Fruit fly (Drosophila melanogaster): ENCODE results near the gene Amnionless.
A peak's percentile ranks its signal among the peaks of the same experiment; 100 is the strongest.

The Amnionless gene

dm6 chr2L:294452-295362 lies 5.8 kb upstream of the Amnionless start, which contains the start of the genes U2af38 and Stip1 (continued):
- no peak for TF ChIP-seq CG15479 (GFP tag; optimal IDR thresholded peaks at IDR 0.05)
- TF ChIP-seq Camta (GFP tag; optimal IDR thresholded peaks at IDR 0.05): no peak
- TF ChIP-seq CG8089 (GFP tag; optimal IDR thresholded peaks at IDR 0.05): no peak
- TF ChIP-seq CG4360 (GFP tag; IDR thresholded peaks at IDR 0.05): no peak
- no peak for TF ChIP-seq Xrp1 (GFP tag; IDR thresholded peaks at IDR 0.05)
- TF ChIP-seq Hr78 (GFP tag; optimal IDR thresholded peaks at IDR 0.05): no peak
- TF ChIP-seq ci (GFP tag; IDR thresholded peaks at IDR 0.05): no peak; the same call in 2 of the 3 replicates
- no peak for TF ChIP-seq gro (GFP tag; optimal IDR thresholded peaks at IDR 0.05)
- TF ChIP-seq E2f1 (GFP tag; IDR thresholded peaks at IDR 0.05): no peak
- peak; percentile 6 for TF ChIP-seq Myb (GFP tag; optimal IDR thresholded peaks at IDR 0.05)
- no peak for TF ChIP-seq CG17612 (GFP tag; IDR thresholded peaks at IDR 0.05)
- no peak for TF ChIP-seq Atf3 (GFP tag; optimal IDR thresholded peaks at IDR 0.05)
- TF ChIP-seq vfl (GFP tag; optimal IDR thresholded peaks at IDR 0.05): peak; percentile 12
- no peak for TF ChIP-seq PHDP (tag; optimal IDR thresholded peaks at IDR 0.05)
- no peak for TF ChIP-seq insv (GFP tag; optimal IDR thresholded peaks at IDR 0.05)
- no peak for TF ChIP-seq sr (GFP tag; IDR thresholded peaks at IDR 0.05)
- no peak for TF ChIP-seq CG1602 (GFP tag; optimal IDR thresholded peaks at IDR 0.05)
- TF ChIP-seq Lhr (GFP tag; optimal IDR thresholded peaks at IDR 0.05): peak; percentile 35
- no peak for TF ChIP-seq CG16779 (GFP tag; IDR thresholded peaks at IDR 0.05)
- no peak for TF ChIP-seq hb (GFP tag; IDR thresholded peaks at IDR 0.05; ENCODE audit: partially characterized antibody)
- TF ChIP-seq nom (GFP tag; optimal IDR thresholded peaks at IDR 0.05): peak; percentile 26
- TF ChIP-seq sim (GFP tag; IDR thresholded peaks at IDR 0.05): no peak
- peak; percentile 2 for TF ChIP-seq CG8290 (GFP tag; optimal IDR thresholded peaks at IDR 0.05)
- TF ChIP-seq CG8290 (tag; optimal IDR thresholded peaks at IDR 0.05): peak in 1 of 2 experiments; percentile 20
- peak; percentile 6 for TF ChIP-seq zfh2 (GFP tag; optimal IDR thresholded peaks at IDR 0.05)
- TF ChIP-seq rib (GFP tag; IDR thresholded peaks at IDR 0.05): peak; percentile 63
- no peak for TF ChIP-seq Vsx1 (GFP tag; optimal IDR thresholded peaks at IDR 0.05)
- no peak for TF ChIP-seq B-H1 (GFP tag; IDR thresholded peaks at IDR 0.05)
- no peak for TF ChIP-seq Kr (GFP tag; optimal IDR thresholded peaks at IDR 0.05)
- TF ChIP-seq caup (GFP tag; optimal IDR thresholded peaks at IDR 0.05; ENCODE audit: severe bottlenecking): no peak
- TF ChIP-seq CG9215 (GFP tag; IDR thresholded peaks at IDR 0.05): peak; percentile 91
- TF ChIP-seq CG3995 (GFP tag; optimal IDR thresholded peaks at IDR 0.05): no peak
- no peak for TF ChIP-seq CG5245 (GFP tag; optimal IDR thresholded peaks at IDR 0.05)
- TF ChIP-seq Lim3 (GFP tag; IDR thresholded peaks at IDR 0.05): no peak
- TF ChIP-seq row (GFP tag; IDR thresholded peaks at IDR 0.05): peak; percentile 58
- peak; percentile 85 for TF ChIP-seq CG10267 (tag; optimal IDR thresholded peaks at IDR 0.05)
- no peak for TF ChIP-seq Adf1 (GFP tag; IDR thresholded peaks at IDR 0.05)
- TF ChIP-seq jumu (GFP tag; optimal IDR thresholded peaks at IDR 0.05): no peak
- no peak for TF ChIP-seq Tbp (GFP tag; optimal IDR thresholded peaks at IDR 0.05)
- peak; percentile 66 for TF ChIP-seq bbx (GFP tag; IDR thresholded peaks at IDR 0.05; ENCODE audit: partially characterized antibody)
- TF ChIP-seq kni (GFP tag; optimal IDR thresholded peaks at IDR 0.05): no peak
- no peak for TF ChIP-seq ranshi (GFP tag; IDR thresholded peaks at IDR 0.05)
- no peak for TF ChIP-seq CrebB (tag; optimal IDR thresholded peaks at IDR 0.05)
- TF ChIP-seq CG6689 (GFP tag; IDR thresholded peaks at IDR 0.05): no peak
- TF ChIP-seq vnd (GFP tag; IDR thresholded peaks at IDR 0.05; ENCODE audit: partially characterized antibody): peak; percentile 58; the same call in 1 of the 3 replicates
- TF ChIP-seq nerfin-1 (tag; optimal IDR thresholded peaks at IDR 0.05): peak; percentile 7
- no peak for TF ChIP-seq croc (GFP tag; conservative IDR thresholded peaks at IDR 0.05)
- no peak for TF ChIP-seq CG1233 (GFP tag; optimal IDR thresholded peaks at IDR 0.05)
- no peak for TF ChIP-seq hkb (optimal IDR thresholded peaks at IDR 0.05)
- no peak for TF ChIP-seq hkb (GFP tag; IDR thresholded peaks at IDR 0.05)
